Fruit fly (Drosophila melanogaster): ENCODE results near the gene CG1824.

CG1824 gene

DNA sequence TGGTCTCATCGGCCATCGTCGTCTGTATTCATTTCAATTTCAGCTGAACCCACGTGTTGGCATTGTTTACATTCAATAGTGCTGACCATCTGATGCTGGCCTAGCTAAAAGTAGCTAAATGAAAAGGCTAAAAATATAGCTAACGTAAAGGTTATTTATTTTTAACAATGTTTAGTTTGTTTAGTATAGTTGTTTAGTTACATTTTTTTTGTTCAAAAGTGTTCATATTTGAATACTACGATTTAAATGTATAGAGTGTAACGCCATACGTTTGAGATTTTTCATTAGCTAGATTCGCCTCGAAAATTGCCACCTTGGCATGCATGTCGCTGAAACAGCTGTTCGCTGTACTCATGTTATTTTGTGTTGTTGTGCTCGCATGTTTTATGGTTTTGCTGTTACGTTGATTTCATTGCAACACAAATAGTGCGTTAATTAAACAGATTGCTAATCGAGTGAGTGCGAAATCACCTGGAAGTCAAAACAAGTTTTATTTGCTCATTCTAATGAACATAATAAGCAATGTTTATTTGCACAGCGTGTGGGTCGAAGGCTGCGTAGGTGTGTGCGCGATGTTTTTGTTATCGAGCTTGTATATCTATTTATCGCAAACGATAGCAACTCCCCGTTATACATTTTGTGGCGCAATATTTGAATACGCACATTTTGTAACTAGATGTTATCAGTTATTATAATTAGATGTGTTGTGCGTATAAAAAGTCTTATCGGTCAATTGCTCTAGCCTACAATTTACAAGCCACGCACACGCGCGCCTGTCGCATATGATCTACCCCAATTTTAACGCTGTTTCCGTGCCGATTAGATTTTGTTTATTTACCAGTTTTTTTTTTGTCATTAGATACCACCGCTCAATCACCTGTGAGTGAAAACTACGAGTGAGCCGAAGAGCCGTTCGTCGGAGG, 16.4 kb upstream of the CG1824 start, which contains the start of the genes CG1463 and Fpgs1:
Gene CG1463 (minus strand): TSS at position 132 of the 923 bp plus-strand sequence.
Gene Fpgs1 (plus strand): TSS at position 332 of the 923 bp plus-strand sequence.
- TF ChIP-seq woc (GFP tag; optimal IDR thresholded peaks at IDR 0.05) (no peak), ey (GFP tag; optimal IDR thresholded peaks at IDR 0.05) (peak; percentile 14), Myc (optimal IDR thresholded peaks at IDR 0.05) (peak; percentile 99), Vsx2 (GFP tag; optimal IDR thresholded peaks at IDR 0.05; ENCODE audit: partially characterized antibody) (no peak), CG9705 (GFP tag; optimal IDR thresholded peaks at IDR 0.05) (peak; percentile 31), Mio (GFP tag; optimal IDR thresholded peaks at IDR 0.05) (no peak), Jra (GFP tag; optimal IDR thresholded peaks at IDR 0.05) (peak; percentile 55), psq (GFP tag; optimal IDR thresholded peaks at IDR 0.05) (peak; percentile 30), dmrt93B (GFP tag; optimal IDR thresholded peaks at IDR 0.05) (no peak), Hr78 (GFP tag; optimal IDR thresholded peaks at IDR 0.05) (no peak), dl (GFP tag; optimal IDR thresholded peaks at IDR 0.05; ENCODE audit: insufficient read depth in 1 of 2, partially characterized antibody in 2 of 2) (no peak)

DNA sequence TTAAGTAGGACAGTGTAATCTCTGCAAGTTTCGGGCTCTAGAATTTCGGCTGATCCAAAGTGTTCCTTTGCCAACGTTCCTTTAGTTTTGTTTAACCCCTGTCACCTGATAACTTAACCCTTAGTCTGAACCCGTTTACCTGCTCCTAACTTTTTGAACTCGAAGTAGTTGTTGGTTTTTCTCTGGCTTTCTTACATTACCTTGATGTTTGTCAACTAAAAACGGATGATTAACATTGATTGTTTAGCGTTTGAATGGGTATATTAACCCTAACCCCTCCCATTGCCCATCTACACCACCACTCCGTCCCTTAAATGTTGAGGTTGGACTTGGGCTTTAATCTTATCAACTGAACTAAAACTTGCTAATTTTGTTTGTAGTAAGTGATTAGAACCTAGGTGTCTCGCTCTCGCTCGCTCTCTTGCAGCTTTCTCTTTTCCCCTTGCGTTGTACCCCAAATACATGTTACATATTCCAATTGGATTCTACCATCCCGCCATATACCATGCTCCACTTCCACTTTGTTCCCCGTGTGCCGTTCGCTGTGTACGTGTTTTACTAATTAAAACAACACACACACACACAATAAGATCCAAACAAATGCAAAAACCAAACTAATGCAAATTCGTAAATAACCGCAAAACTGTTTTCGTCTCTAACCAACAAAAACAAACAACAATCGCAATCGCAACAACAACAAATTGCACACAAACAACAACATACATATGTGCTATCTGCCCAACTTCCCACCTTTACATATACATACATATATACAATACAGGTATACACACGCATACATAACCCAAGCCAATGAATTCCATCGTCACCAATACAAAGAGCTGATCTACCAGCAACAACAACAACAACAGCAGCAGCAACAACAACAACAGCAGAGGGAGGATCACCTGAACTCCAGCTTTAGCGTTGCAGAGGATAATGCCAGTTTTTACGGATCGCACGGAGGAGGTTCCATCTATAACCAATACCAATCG, 5.7 kb upstream of the CG1824 start:
- no peak for TF ChIP-seq Hr78 (GFP tag; optimal IDR thresholded peaks at IDR 0.05)
- no peak for TF ChIP-seq sv (GFP tag; optimal IDR thresholded peaks at IDR 0.05)
- TF ChIP-seq dmrt93B (GFP tag; optimal IDR thresholded peaks at IDR 0.05): no peak
- TF ChIP-seq N (GFP tag; optimal IDR thresholded peaks at IDR 0.05): no peak
- no peak for TF ChIP-seq Mio (GFP tag; optimal IDR thresholded peaks at IDR 0.05)
- TF ChIP-seq fru (GFP tag; optimal IDR thresholded peaks at IDR 0.05): no peak
- no peak for TF ChIP-seq Hnf4 (GFP tag; optimal IDR thresholded peaks at IDR 0.05)
- TF ChIP-seq Jra (GFP tag; optimal IDR thresholded peaks at IDR 0.05): no peak
- TF ChIP-seq ey (GFP tag; optimal IDR thresholded peaks at IDR 0.05): no peak
- no peak for TF ChIP-seq br (GFP tag; optimal IDR thresholded peaks at IDR 0.05)
- no peak for TF ChIP-seq Dfd (GFP tag; optimal IDR thresholded peaks at IDR 0.05)
- no peak for TF ChIP-seq pan (optimal IDR thresholded peaks at IDR 0.05)
- no peak for TF ChIP-seq Sp1 (GFP tag; optimal IDR thresholded peaks at IDR 0.05)
- no peak for TF ChIP-seq CG32264 (GFP tag; optimal IDR thresholded peaks at IDR 0.05)
- no peak for TF ChIP-seq CrebA (GFP tag; optimal IDR thresholded peaks at IDR 0.05; ENCODE audit: borderline replicate concordance)

- no peak for TF ChIP-seq GATAd (GFP tag; optimal IDR thresholded peaks at IDR 0.05)
- TF ChIP-seq Rel (GFP tag; optimal IDR thresholded peaks at IDR 0.05): peak; percentile 4
- TF ChIP-seq Rel (tag; optimal IDR thresholded peaks at IDR 0.05): peak; percentile 63
- TF ChIP-seq lola (GFP tag; optimal IDR thresholded peaks at IDR 0.05): no peak
- TF ChIP-seq br (GFP tag; optimal IDR thresholded peaks at IDR 0.05): peak; percentile 31
- peak; percentile 46 for TF ChIP-seq CG32264 (GFP tag; optimal IDR thresholded peaks at IDR 0.05)
- TF ChIP-seq CG9705 (GFP tag; optimal IDR thresholded peaks at IDR 0.05): no peak
- TF ChIP-seq Jra (GFP tag; optimal IDR thresholded peaks at IDR 0.05): peak; percentile 36
- no peak for TF ChIP-seq Hr83 (GFP tag; optimal IDR thresholded peaks at IDR 0.05; ENCODE audit: poor library complexity, severe bottlenecking)
- TF ChIP-seq psq (GFP tag; optimal IDR thresholded peaks at IDR 0.05): peak; percentile 14
- TF ChIP-seq HLH106 (tag; optimal IDR thresholded peaks at IDR 0.05): peak; percentile 4
- peak; percentile 95 for TF ChIP-seq Sp1 (GFP tag; optimal IDR thresholded peaks at IDR 0.05)
- peak; percentile 12 for TF ChIP-seq h (GFP tag; optimal IDR thresholded peaks at IDR 0.05)
- TF ChIP-seq woc (GFP tag; optimal IDR thresholded peaks at IDR 0.05): no peak
- no peak for TF ChIP-seq Dfd (GFP tag; optimal IDR thresholded peaks at IDR 0.05)
- peak; percentile 73 for TF ChIP-seq rgr (GFP tag; optimal IDR thresholded peaks at IDR 0.05)
- no peak for TF ChIP-seq N (GFP tag; optimal IDR thresholded peaks at IDR 0.05)
- no peak for TF ChIP-seq Mio (GFP tag; optimal IDR thresholded peaks at IDR 0.05)
- TF ChIP-seq Vsx2 (GFP tag; optimal IDR thresholded peaks at IDR 0.05; ENCODE audit: partially characterized antibody): peak; percentile 72
Observed at dm6 chrX:12596353-12597107, 1.1 kb upstream of the CG1824 start.

Measured in whole organism, wandering third instar larva.